Fruit fly (Drosophila melanogaster) whole organism, prepupa: Measurements from ENCODE around the gene CG7963.

Experiments
- Blimp-1 ChIP-seq: fragments of 200-800 bp; sonication (Bioruptor generic); optimal IDR thresholded peaks from 3 replicates; lab custom pipeline; 2017; ENCODE audit warnings: missing biosample characterization, missing genetic modification characterization, mild to moderate bottlenecking, moderate library complexity, missing genetic modification reagents
- CG10631 ChIP-seq: fragments of 200-800 bp; sonication (Bioruptor generic); optimal IDR thresholded peaks from 2 replicates; lab custom pipeline; 2016; ENCODE audit warnings: missing biosample characterization, missing genetic modification characterization
- CG11294 ChIP-seq: fragments of 200-800 bp; sonication (Bioruptor generic); IDR thresholded peaks from 2 replicates; pipeline ENCODE4 v1.3.6; 2022; ENCODE audit warnings: missing biosample characterization, missing genetic modification characterization
- CG11762 ChIP-seq: fragments of 200-800 bp; sonication (Bioruptor generic); optimal IDR thresholded peaks from 3 replicates; lab custom pipeline; 2016; ENCODE audit warnings: missing biosample characterization, missing genetic modification characterization; ENCODE audit not compliant: insufficient read depth
- CG11902 ChIP-seq: fragments of 200-800 bp; sonication (Bioruptor generic); optimal IDR thresholded peaks from 3 replicates; lab custom pipeline; 2016; ENCODE audit warnings: missing biosample characterization, missing genetic modification characterization
- CG15336 ChIP-seq: fragments of 200-800 bp; sonication (Bioruptor generic); IDR thresholded peaks from 2 replicates; pipeline ENCODE4 v1.3.6; 2022; ENCODE audit warnings: missing biosample characterization, missing genetic modification characterization
- CG16779 ChIP-seq: fragments of 200-800 bp; sonication (Bioruptor generic); optimal IDR thresholded peaks from 3 replicates; lab custom pipeline; 2017; ENCODE audit warnings: missing biosample characterization, mild to moderate bottlenecking, missing genetic modification characterization
- CG3032 ChIP-seq: fragments of 200-800 bp; optimal IDR thresholded peaks from 2 replicates; lab custom pipeline; 2019; ENCODE audit warnings: missing biosample characterization, mild to moderate bottlenecking, missing genetic modification characterization, moderate library complexity
- CG31627 ChIP-seq: fragments of 200-800 bp; sonication (Bioruptor generic); optimal IDR thresholded peaks from 3 replicates; lab custom pipeline; 2016; ENCODE audit warnings: missing biosample characterization, missing genetic modification characterization
- CG32006 ChIP-seq: fragments of 200-800 bp; sonication (Bioruptor generic); optimal IDR thresholded peaks from 3 replicates; lab custom pipeline; 2017; ENCODE audit warnings: missing biosample characterization, mild to moderate bottlenecking, missing genetic modification characterization
- CG34406 ChIP-seq: fragments of 200-800 bp; sonication (Bioruptor generic); optimal IDR thresholded peaks from 3 replicates; lab custom pipeline; 2016; ENCODE audit warnings: missing biosample characterization, missing genetic modification characterization
- CG3919 ChIP-seq: fragments of 200-800 bp; sonication (Bioruptor generic); optimal IDR thresholded peaks from 3 replicates; lab custom pipeline; 2016; ENCODE audit warnings: missing biosample characterization, missing genetic modification characterization
- CG4318 ChIP-seq: fragments of 200-800 bp; sonication (Bioruptor generic); optimal IDR thresholded peaks from 3 replicates; lab custom pipeline; 2017; ENCODE audit warnings: missing biosample characterization, mild to moderate bottlenecking, missing genetic modification characterization
- CG6163 ChIP-seq: fragments of 200-800 bp; sonication (Bioruptor generic); IDR thresholded peaks from 3 replicates; pipeline ENCODE4 v1.3.6; 2022; ENCODE audit warnings: missing biosample characterization, missing genetic modification characterization
- CG6276 ChIP-seq: fragments of 200-800 bp; sonication (Bioruptor generic); optimal IDR thresholded peaks from 2 replicates; lab custom pipeline; 2017; ENCODE audit warnings: missing biosample characterization, mild to moderate bottlenecking, missing genetic modification characterization
- CG6792 ChIP-seq: fragments of 200-800 bp; sonication (Bioruptor generic); optimal IDR thresholded peaks from 3 replicates; lab custom pipeline; 2016; ENCODE audit warnings: missing biosample characterization, missing genetic modification characterization
- CG6808 ChIP-seq: fragments of 200-800 bp; sonication (Bioruptor generic); optimal IDR thresholded peaks from 3 replicates; lab custom pipeline; 2017; ENCODE audit warnings: missing biosample characterization, missing genetic modification characterization, mild to moderate bottlenecking, moderate library complexity, missing genetic modification reagents
- CG6854 ChIP-seq: fragments of 200-800 bp; sonication (Bioruptor generic); optimal IDR thresholded peaks from 2 replicates; lab custom pipeline; 2017; ENCODE audit warnings: missing biosample characterization, mild to moderate bottlenecking, missing genetic modification characterization
- CG7368 ChIP-seq: fragments of 200-800 bp; sonication (Bioruptor generic); optimal IDR thresholded peaks from 3 replicates; lab custom pipeline; 2016; ENCODE audit warnings: missing biosample characterization, missing genetic modification characterization
- CG8119 ChIP-seq: fragments of 200-800 bp; sonication (Bioruptor generic); IDR thresholded peaks from 3 replicates; pipeline ENCODE4 v1.3.6; 2022; ENCODE audit warnings: missing biosample characterization, missing genetic modification characterization
- CG8319 ChIP-seq: fragments of 200-800 bp; sonication (Bioruptor generic); optimal IDR thresholded peaks from 3 replicates; lab custom pipeline; 2016; ENCODE audit warnings: missing biosample characterization, missing genetic modification characterization
- Eip75B ChIP-seq: fragments of 200-800 bp; sonication (Bioruptor generic); optimal IDR thresholded peaks from 3 replicates; lab custom pipeline; 2016; ENCODE audit warnings: missing biosample characterization, missing genetic modification characterization
- Eip78C ChIP-seq: fragments of 200-800 bp; sonication (Bioruptor generic); peaks from one replicate; lab custom pipeline; 2016; ENCODE audit warnings: missing biosample characterization, missing genetic modification characterization
- Eip93F ChIP-seq: fragments of 200-800 bp; sonication (Bioruptor generic); optimal IDR thresholded peaks from 2 replicates; lab custom pipeline; 2016; ENCODE audit warnings: missing biosample characterization, mild to moderate bottlenecking, missing genetic modification characterization
- Ets21C ChIP-seq: fragments of 200-800 bp; sonication (Bioruptor generic); optimal IDR thresholded peaks from 3 replicates; lab custom pipeline; 2016; ENCODE audit warnings: missing biosample characterization, missing genetic modification characterization
- Gug ChIP-seq: fragments of 200-800 bp; sonication (Bioruptor generic); IDR thresholded peaks from 2 replicates; pipeline ENCODE4 v1.3.6; 2022; ENCODE audit warnings: missing biosample characterization, missing genetic modification characterization
- Hr38 ChIP-seq: sonication (Bioruptor generic); optimal IDR thresholded peaks from 2 replicates; lab custom pipeline; 2016; ENCODE audit warnings: missing biosample characterization, missing genetic modification characterization
- Hr4 ChIP-seq: fragments of 200-800 bp; sonication (Bioruptor generic); optimal IDR thresholded peaks from 3 replicates; lab custom pipeline; 2016; ENCODE audit warnings: missing biosample characterization, missing genetic modification characterization
- Met ChIP-seq: fragments of 200-800 bp; sonication (Bioruptor generic); optimal IDR thresholded peaks from 3 replicates; lab custom pipeline; 2016; ENCODE audit warnings: missing biosample characterization, missing genetic modification characterization
- OdsH ChIP-seq: fragments of 200-800 bp; sonication (Bioruptor generic); optimal IDR thresholded peaks from 3 replicates; lab custom pipeline; 2016; ENCODE audit warnings: missing biosample characterization, missing genetic modification characterization
- Smox ChIP-seq: fragments of 200-800 bp; sonication (Bioruptor generic); optimal IDR thresholded peaks from 3 replicates; lab custom pipeline; 2016; ENCODE audit warnings: missing biosample characterization, missing genetic modification characterization
- Sox102F ChIP-seq: fragments of 200-800 bp; sonication (Bioruptor generic); optimal IDR thresholded peaks from 2 replicates; lab custom pipeline; 2016; ENCODE audit warnings: missing biosample characterization, mild to moderate bottlenecking, missing genetic modification characterization
- Sox14 ChIP-seq: fragments of 200-800 bp; sonication (Bioruptor generic); optimal IDR thresholded peaks from 3 replicates; lab custom pipeline; 2016; ENCODE audit warnings: missing biosample characterization, missing genetic modification characterization
- Sox15 ChIP-seq: fragments of 200-800 bp; sonication (Bioruptor generic); optimal IDR thresholded peaks from 3 replicates; lab custom pipeline; 2016; ENCODE audit warnings: missing biosample characterization, missing genetic modification characterization
- achi ChIP-seq: fragments of 200-800 bp; sonication (Bioruptor generic); optimal IDR thresholded peaks from 3 replicates; lab custom pipeline; 2016; ENCODE audit warnings: missing biosample characterization, missing genetic modification characterization
- acj6 ChIP-seq: fragments of 200-800 bp; sonication (Bioruptor generic); optimal IDR thresholded peaks from 3 replicates; lab custom pipeline; 2016; ENCODE audit warnings: missing biosample characterization, missing genetic modification characterization
- cyc ChIP-seq: fragments of 200-800 bp; sonication (Bioruptor generic); optimal IDR thresholded peaks from 3 replicates; lab custom pipeline; 2016; ENCODE audit warnings: missing biosample characterization, missing genetic modification characterization
- dsx ChIP-seq: fragments of 200-800 bp; optimal IDR thresholded peaks from 3 replicates; lab custom pipeline; 2019; ENCODE audit warnings: missing biosample characterization, mild to moderate bottlenecking, missing genetic modification characterization, moderate library complexity; ENCODE audit not compliant: poor library complexity, severe bottlenecking
- eg ChIP-seq: fragments of 200-800 bp; sonication (Bioruptor generic); IDR thresholded peaks from 3 replicates; pipeline ENCODE4 v1.3.6; 2022; ENCODE audit warnings: missing biosample characterization, missing genetic modification characterization
- fd59A ChIP-seq: fragments of 200-800 bp; sonication (Bioruptor generic); optimal IDR thresholded peaks from 2 replicates; lab custom pipeline; 2017; ENCODE audit warnings: missing biosample characterization, mild to moderate bottlenecking, missing genetic modification characterization, missing genetic modification reagents
- fd85E ChIP-seq: fragments of 200-800 bp; sonication (Bioruptor generic); optimal IDR thresholded peaks from 3 replicates; lab custom pipeline; 2016; ENCODE audit warnings: missing biosample characterization, missing genetic modification characterization
- fkh ChIP-seq: fragments of 200-800 bp; sonication (Bioruptor generic); optimal IDR thresholded peaks from 3 replicates; lab custom pipeline; 2017; ENCODE audit warnings: missing biosample characterization, mild to moderate bottlenecking, missing genetic modification characterization, moderate library complexity
- lz ChIP-seq: fragments of 200-800 bp; sonication (Bioruptor generic); optimal IDR thresholded peaks from 3 replicates; lab custom pipeline; 2016; ENCODE audit warnings: missing biosample characterization, missing genetic modification characterization
- pdm3 ChIP-seq: fragments of 200-800 bp; sonication (Bioruptor generic); optimal IDR thresholded peaks from 3 replicates; lab custom pipeline; 2016; ENCODE audit warnings: missing biosample characterization, missing genetic modification characterization
- salr ChIP-seq, 2 experiments: fragments of 200-800 bp; sonication (Bioruptor generic); optimal IDR thresholded peaks; 3 replicates each; lab custom pipeline; 2016 to 2018; ENCODE audit warnings: missing biosample characterization in 2 of 2, missing genetic modification characterization in 2 of 2, mild to moderate bottlenecking in 1 of 2
- spab ChIP-seq: fragments of 200-800 bp; sonication (Bioruptor generic); optimal IDR thresholded peaks from 2 replicates; lab custom pipeline; 2017; ENCODE audit warnings: missing biosample characterization, mild to moderate bottlenecking, missing genetic modification characterization, missing genetic modification reagents
- ss ChIP-seq, 2 experiments: fragments of 200-800 bp; sonication (Bioruptor generic); optimal IDR thresholded peaks; 2 replicates in 1 of 2; 3 replicates in 1 of 2; lab custom pipeline; 2017 to 2018; ENCODE audit warnings: mild to moderate bottlenecking in 2 of 2, missing biosample characterization in 2 of 2, missing genetic modification characterization in 2 of 2, moderate library complexity in 1 of 2
- svp ChIP-seq: fragments of 200-800 bp; sonication (Bioruptor generic); peaks from one replicate; lab custom pipeline; 2016; ENCODE audit warnings: missing biosample characterization, missing genetic modification characterization
- topi ChIP-seq: fragments of 200-800 bp; sonication (Bioruptor generic); optimal IDR thresholded peaks from 3 replicates; lab custom pipeline; 2016; ENCODE audit warnings: missing biosample characterization, missing genetic modification characterization
- vri ChIP-seq: fragments of 200-800 bp; sonication (Bioruptor generic); optimal IDR thresholded peaks from 3 replicates; lab custom pipeline; 2016; ENCODE audit warnings: missing biosample characterization, mild to moderate bottlenecking, missing genetic modification characterization

Gene CG7963

dm6 chr3R:8354458-8354857 is 8.2 kb upstream of the CG7963 start (continued):
- no peak for TF ChIP-seq fd85E (GFP tag; lab: Kevin White, UChicago)
- no peak for TF ChIP-seq fkh (GFP tag; lab: Kevin White, UChicago)
- no peak for TF ChIP-seq CG16779 (tag; lab: Kevin White, UChicago)
- TF ChIP-seq, all 60 proteins: peak for 31

dm6 chr3R:8354969-8355368 is 7.7 kb upstream of the CG7963 start:
- TF ChIP-seq CG31627 = peak; percentile 69
- TF ChIP-seq CG3032 (tag; lab: Kevin White, UChicago) = peak; percentile 78
- peak; percentile 90 for TF ChIP-seq CG8319 (GFP tag; lab: Kevin White, UChicago)
- TF ChIP-seq salr (GFP tag; optimal IDR thresholded peaks at IDR 0.05; lab: Kevin White, UChicago) = peak; percentile 56 to 60
- peak; percentile 95 for TF ChIP-seq OdsH (GFP tag; lab: Kevin White, UChicago)
- TF ChIP-seq CG34406 (GFP tag; lab: Kevin White, UChicago) = peak; percentile 87
- peak; percentile 92 for TF ChIP-seq Sox15 (GFP tag; lab: Kevin White, UChicago)
- TF ChIP-seq Gug (GFP tag; lab: Robert Waterston, UW) = peak; percentile 92
- TF ChIP-seq achi (GFP tag; lab: Kevin White, UChicago) = peak; percentile 88
- peak; percentile 79 for TF ChIP-seq CG10631 (GFP tag; lab: Kevin White, UChicago)
- TF ChIP-seq fd59A (GFP tag; lab: Kevin White, UChicago) = peak; percentile 46
- peak; percentile 69 for TF ChIP-seq cyc (GFP tag; lab: Kevin White, UChicago)
- peak; percentile 99 for TF ChIP-seq Eip78C (GFP tag; lab: Kevin White, UChicago)
- TF ChIP-seq svp (GFP tag; lab: Kevin White, UChicago) = no peak
- TF ChIP-seq Blimp-1 (GFP tag; lab: Kevin White, UChicago) = no peak
- peak; percentile 42 for TF ChIP-seq spab
- peak; percentile 91 for TF ChIP-seq CG6163 (GFP tag; lab: Robert Waterston, UW)
- TF ChIP-seq CG4318 (GFP tag; lab: Kevin White, UChicago) = peak; percentile 95
- peak; percentile 95 for TF ChIP-seq eg (GFP tag; lab: Robert Waterston, UW)
- peak; percentile 82 for TF ChIP-seq CG16779 (tag; lab: Kevin White, UChicago)
- TF ChIP-seq Ets21C (GFP tag; lab: Kevin White, UChicago) = peak; percentile 40
- TF ChIP-seq Sox14 = peak; percentile 71
- no peak for TF ChIP-seq CG6854 (GFP tag; lab: Kevin White, UChicago)
- TF ChIP-seq CG6276 (GFP tag; lab: Kevin White, UChicago) = peak; percentile 93
- peak; percentile 89 for TF ChIP-seq acj6 (GFP tag; lab: Kevin White, UChicago)
- peak; percentile 7 for TF ChIP-seq Smox (GFP tag; lab: Kevin White, UChicago)
- peak; percentile 93 for TF ChIP-seq CG11762 (GFP tag; lab: Kevin White, UChicago)
- peak; percentile 81 for TF ChIP-seq CG6792
- peak; percentile 73 for TF ChIP-seq topi (GFP tag; lab: Kevin White, UChicago)
- TF ChIP-seq lz (GFP tag; lab: Kevin White, UChicago) = peak; percentile 76
- TF ChIP-seq Hr4 (GFP tag; lab: Kevin White, UChicago) = peak; percentile 97
- peak; percentile 27 for TF ChIP-seq Hr38 (GFP tag; lab: Kevin White, UChicago)
- TF ChIP-seq CG11294 (GFP tag; lab: Robert Waterston, UW) = peak; percentile 90
- peak; percentile 97 for TF ChIP-seq CG15336 (GFP tag; lab: Robert Waterston, UW)
- TF ChIP-seq Eip75B (GFP tag; lab: Kevin White, UChicago) = peak; percentile 86
- peak; percentile 66 for TF ChIP-seq Sox102F
- peak; percentile 93 for TF ChIP-seq CG32006 (GFP tag; lab: Kevin White, UChicago)
- peak; percentile 86 for TF ChIP-seq CG3919 (GFP tag; lab: Kevin White, UChicago)
- peak; percentile 68 for TF ChIP-seq CG6808 (GFP tag; lab: Kevin White, UChicago)
- TF ChIP-seq vri = no peak
- TF ChIP-seq Eip93F (GFP tag; lab: Kevin White, UChicago) = no peak
- peak; percentile 16 to 68 for TF ChIP-seq ss (GFP tag; optimal IDR thresholded peaks at IDR 0.05; lab: Kevin White, UChicago)
- peak; percentile 97 for TF ChIP-seq CG8119
- peak; percentile 89 for TF ChIP-seq CG11902 (GFP tag; lab: Kevin White, UChicago)
- TF ChIP-seq Met = peak; percentile 37
- TF ChIP-seq fd85E (GFP tag; lab: Kevin White, UChicago) = peak; percentile 74
- TF ChIP-seq CG7368 (GFP tag; lab: Kevin White, UChicago) = peak; percentile 89
- peak; percentile 95 for TF ChIP-seq pdm3
- TF ChIP-seq dsx (GFP tag; lab: Kevin White, UChicago) = peak; percentile 70
